Worm (Caenorhabditis elegans): ENCODE results near the gene chmp-7.

Gene chmp-7

ce11 chrII:9092910-9093309 is 38.1 kb downstream of the chmp-7 start (continued):
- TF ChIP-seq F44E2.7 (GFP tag; IDR thresholded peaks at IDR 0.05) (no peak), lin-39 (tag; optimal IDR thresholded peaks at IDR 0.05) (no peak), T20F7.1 (GFP tag; optimal IDR thresholded peaks at IDR 0.05) (no peak), nhr-102 (tag; optimal IDR thresholded peaks at IDR 0.05) (no peak), ceh-82 (tag; optimal IDR thresholded peaks at IDR 0.05) (no peak), dmd-8 (GFP tag; IDR thresholded peaks at IDR 0.05) (no peak), lir-3 (tag; optimal IDR thresholded peaks at IDR 0.05) (no peak), set-16 (GFP tag; IDR thresholded peaks at IDR 0.05) (no peak), nhr-76 (tag; optimal IDR thresholded peaks at IDR 0.05) (no peak), nhr-28 (tag; optimal IDR thresholded peaks at IDR 0.05) (peak; percentile 46), nhr-111 (GFP tag; optimal IDR thresholded peaks at IDR 0.05) (no peak), gei-8 (GFP tag; optimal IDR thresholded peaks at IDR 0.05) (no peak), ceh-28 (tag; optimal IDR thresholded peaks at IDR 0.05) (no peak), aly-2 (tag; optimal IDR thresholded peaks at IDR 0.05) (no peak), ces-1 (GFP tag; optimal IDR thresholded peaks at IDR 0.05) (no peak), unc-62 (GFP tag; optimal IDR thresholded peaks at IDR 0.05 in 1 of 2) (no peak), unc-62 (tag; optimal IDR thresholded peaks at IDR 0.05) (no peak)

DNA sequence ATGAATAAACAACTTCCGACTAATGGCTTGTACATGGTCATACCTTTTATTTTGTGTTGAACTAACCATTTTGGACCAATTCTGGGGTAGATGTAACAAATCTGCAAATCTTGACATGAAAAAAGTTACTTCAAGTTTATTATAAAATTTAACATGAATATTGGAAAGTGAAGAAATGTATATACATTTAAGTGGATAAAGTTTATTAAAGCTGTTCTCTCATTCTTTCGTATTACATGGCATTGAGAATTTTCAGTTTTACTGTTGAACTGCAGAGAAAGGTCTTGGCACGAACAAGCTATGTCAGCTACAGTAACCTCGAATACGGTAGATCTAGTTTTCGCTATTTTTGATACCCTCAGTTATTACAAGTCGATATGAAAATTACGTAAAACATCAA is 38.8 kb downstream of the chmp-7 start, which contains the start of gene C07H4.1:
Gene C07H4.1, minus strand, starts transcription at position 101 of the 400 bp plus-strand sequence.
- TF ChIP-seq rbr-2 (tag; optimal IDR thresholded peaks at IDR 0.05), result no peak
- TF ChIP-seq arid-1 (GFP tag; conservative IDR thresholded peaks at IDR 0.05), result no peak
- no peak for TF ChIP-seq pha-4 (GFP tag; IDR thresholded peaks at IDR 0.05)
- no peak for TF ChIP-seq pha-4 (tag; optimal IDR thresholded peaks at IDR 0.05)
- no peak for TF ChIP-seq lin-38 (GFP tag; IDR thresholded peaks at IDR 0.05)
- no peak for TF ChIP-seq aha-1 (tag)
- TF ChIP-seq jun-1 (tag; optimal IDR thresholded peaks at IDR 0.05), result no peak
- no peak for TF ChIP-seq F10B5.3 (tag; optimal IDR thresholded peaks at IDR 0.05)
- no peak for TF ChIP-seq nhr-10 (tag; optimal IDR thresholded peaks at IDR 0.05)
- TF ChIP-seq fkh-10 (GFP tag; optimal IDR thresholded peaks at IDR 0.05), result no peak
- no peak for TF ChIP-seq lin-1 (GFP tag; IDR thresholded peaks at IDR 0.05)
- no peak for TF ChIP-seq lin-29 (GFP tag; IDR thresholded peaks at IDR 0.05)
- no peak for TF ChIP-seq skn-1 (tag; optimal IDR thresholded peaks at IDR 0.05)
- no peak for TF ChIP-seq D1046.2 (GFP tag; IDR thresholded peaks at IDR 0.05)
- TF ChIP-seq madf-9 (GFP tag; conservative IDR thresholded peaks at IDR 0.05), result no peak
- no peak for TF ChIP-seq ceh-62 (tag; optimal IDR thresholded peaks at IDR 0.05)
- no peak for TF ChIP-seq mes-2 (tag; optimal IDR thresholded peaks at IDR 0.05; ENCODE audit: poor library complexity, severe bottlenecking)
- TF ChIP-seq Y105C5A.15 (GFP tag; IDR thresholded peaks at IDR 0.05), result no peak
- no peak for TF ChIP-seq ztf-7 (tag; optimal IDR thresholded peaks at IDR 0.05)
- TF ChIP-seq ama-1 (optimal IDR thresholded peaks at IDR 0.05), result no peak

DNA sequence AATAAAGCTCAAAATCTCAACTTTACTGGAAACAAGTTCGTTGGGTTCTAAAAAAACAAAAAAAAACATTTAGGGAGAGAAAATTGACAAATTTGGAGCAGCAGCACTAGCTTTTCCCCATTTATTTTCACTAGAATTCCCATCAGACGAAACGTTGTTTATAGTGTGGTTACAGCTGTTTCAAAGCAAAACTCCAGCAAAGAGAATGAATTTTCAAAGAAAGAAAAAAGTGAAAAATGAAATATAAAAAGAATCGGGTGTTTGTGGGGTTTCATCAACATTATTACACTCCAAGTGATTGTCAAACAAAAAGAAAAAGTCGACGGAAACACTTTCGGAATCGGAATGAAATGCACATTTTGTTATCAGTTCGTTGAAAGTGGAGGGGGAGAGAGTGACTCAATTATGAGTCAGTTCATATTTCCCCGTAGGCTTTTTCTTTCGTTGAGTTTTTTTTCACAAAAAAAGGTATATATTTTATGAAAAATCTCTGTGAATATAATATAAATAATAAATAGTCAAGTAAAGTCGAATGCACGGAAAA is 39.5 kb downstream of the chmp-7 start:
- TF ChIP-seq dmd-6 (GFP tag; IDR thresholded peaks at IDR 0.05) (peak; percentile 55; the same call in 1 of the 2 replicates), zfp-3 (GFP tag; conservative IDR thresholded peaks at IDR 0.05) (no peak), dpl-1 (GFP tag; optimal IDR thresholded peaks at IDR 0.05) (no peak), R02D3.7 (tag; optimal IDR thresholded peaks at IDR 0.05) (no peak), Y75B8A.6 (GFP tag; IDR thresholded peaks at IDR 0.05) (no peak), unc-62 (GFP tag; optimal IDR thresholded peaks at IDR 0.05 in 1 of 2) (peak in 1 of 2 experiments; percentile 95), unc-62 (tag; optimal IDR thresholded peaks at IDR 0.05) (no peak), nhr-28 (tag; optimal IDR thresholded peaks at IDR 0.05) (peak; percentile 62), ama-1 (optimal IDR thresholded peaks at IDR 0.05) (peak; percentile 34), php-3 (GFP tag; IDR thresholded peaks at IDR 0.05) (no peak), hlh-11 (tag; optimal IDR thresholded peaks at IDR 0.05) (peak; percentile 54), dve-1 (tag; optimal IDR thresholded peaks at IDR 0.05; ENCODE audit: insufficient read depth) (peak; percentile 20), lsy-2 (tag; optimal IDR thresholded peaks at IDR 0.05) (peak in 1 of 2 experiments; percentile 1), vab-7 (GFP tag; IDR thresholded peaks at IDR 0.05) (no peak), pqm-1 (tag; optimal IDR thresholded peaks at IDR 0.05) (peak; percentile 73), daf-16 (GFP tag; optimal IDR thresholded peaks at IDR 0.05) (no peak), daf-16 (tag; optimal IDR thresholded peaks at IDR 0.05) (peak; percentile 54)

Measured in whole organism, L4 larva.